Fruit fly (Drosophila melanogaster) Kc167 (cell line): ENCODE data around the gene GILT3.

Experiments used
- Sin3A ChIP-seq: fragments of >200 bp; optimal IDR thresholded peaks from 2 replicates; lab custom pipeline; 2018; ENCODE audit warnings: missing external identifiers
- h ChIP-seq: fragments of >200 bp; optimal IDR thresholded peaks from 3 replicates; lab custom pipeline; 2018; ENCODE audit warnings: missing external identifiers
- insv ChIP-seq: fragments of >200 bp; optimal IDR thresholded peaks from 3 replicates; lab custom pipeline; 2018; ENCODE audit warnings: missing external identifiers
- psq ChIP-seq: fragments of >200 bp; optimal IDR thresholded peaks from 2 replicates; lab custom pipeline; 2017; ENCODE audit warnings: missing external identifiers
- ttk ChIP-seq: sonication (Bioruptor generic); optimal IDR thresholded peaks from 2 replicates; lab custom pipeline; 2017; ENCODE audit warnings: missing external identifiers

dm6 chr3R:23649831-23650230 is 27.3 kb upstream of the GILT3 start:
- TF ChIP-seq ttk (lab: Kevin White, UChicago) (no peak), psq (no peak), insv (lab: Kevin White, UChicago) (no peak), h (lab: Kevin White, UChicago) (no peak), Sin3A (lab: Kevin White, UChicago) (no peak)
